Worm (Caenorhabditis elegans): ENCODE data around the gene pho-5.

- TF ChIP-seq ztf-11 (tag; optimal IDR thresholded peaks at IDR 0.05) (no peak), pha-4 (tag; optimal IDR thresholded peaks at IDR 0.05) (no peak), elt-3 (tag; optimal IDR thresholded peaks at IDR 0.05) (no peak), ama-1 (optimal IDR thresholded peaks at IDR 0.05) (no peak), nhr-28 (tag; optimal IDR thresholded peaks at IDR 0.05) (no peak), skn-1 (tag; optimal IDR thresholded peaks at IDR 0.05) (no peak), lin-39 (tag; optimal IDR thresholded peaks at IDR 0.05) (no peak)
Observed at ce11 chrIII:7323331-7323730, 37.6 kb upstream of the pho-5 start.
